Fruit fly (Drosophila melanogaster): ENCODE results near the gene CG13454.

DNA sequence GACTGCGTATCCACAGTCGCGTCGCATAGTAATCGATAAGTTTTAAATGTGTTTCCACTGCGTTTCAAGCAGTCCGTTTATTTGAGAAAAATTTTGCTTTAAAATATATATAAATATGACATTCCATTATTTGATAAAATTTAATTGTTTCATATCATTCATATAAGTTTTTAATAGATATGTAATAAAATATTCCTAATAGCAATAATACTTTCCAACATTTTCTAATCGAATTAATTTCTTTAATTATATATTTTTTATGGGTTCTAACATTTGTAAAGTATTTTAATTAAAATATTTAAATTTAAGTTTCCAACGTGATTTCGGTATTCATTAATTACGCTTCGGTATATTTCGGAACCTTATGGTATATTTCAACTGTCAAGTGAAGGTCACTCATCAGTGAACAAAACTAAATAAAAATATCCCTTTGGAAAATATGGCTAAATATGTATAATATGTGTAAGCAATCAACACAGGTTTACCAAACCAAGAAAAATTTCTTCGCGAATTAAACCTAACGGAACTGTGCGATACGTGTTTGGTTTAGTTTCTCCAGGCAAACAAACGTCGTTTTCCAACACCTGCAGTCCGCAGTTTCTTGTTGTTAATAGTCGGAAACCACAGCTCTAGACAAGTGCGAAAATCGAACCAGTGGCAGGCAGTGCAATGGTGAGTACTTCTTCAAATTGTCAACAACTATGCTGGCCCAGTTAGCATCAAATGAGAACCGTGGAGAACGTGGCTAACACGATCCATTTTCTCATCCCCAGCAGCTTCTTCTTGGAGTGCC lies 46.4 kb upstream of the CG13454 start, which contains the start of the genes CG7739 and SCCRO:
- no peak for TF ChIP-seq Myc (optimal IDR thresholded peaks at IDR 0.05)
- TF ChIP-seq insv (optimal IDR thresholded peaks at IDR 0.05), result no peak
